Worm (Caenorhabditis elegans) whole organism, L1 larva: ENCODE results near the gene K03A11.4.

Source experiments
- efl-3 ChIP-seq: fragments of 200-800 bp; sonication (Bioruptor generic); optimal IDR thresholded peaks from 2 replicates; lab custom pipeline; 2018; ENCODE audit warnings: mild to moderate bottlenecking, missing genetic modification characterization, missing compliant biosample characterization
- ets-5 ChIP-seq: fragments of 200-800 bp; sonication (Bioruptor generic); IDR thresholded peaks from 2 replicates; pipeline ENCODE4 v1.3.6; 2022; ENCODE audit warnings: missing genetic modification characterization, missing compliant biosample characterization
- lsy-2 ChIP-seq, 2 experiments: fragments of 150-350 bp; optimal IDR thresholded peaks; 2 replicates each; lab custom pipeline; 2014; ENCODE audit warnings: missing biosample characterization in 2 of 2, missing genetic modification characterization in 2 of 2
- nhr-237 ChIP-seq: fragments of 150-350 bp; optimal IDR thresholded peaks from 2 replicates; lab custom pipeline; 2014; ENCODE audit warnings: missing biosample characterization, missing genetic modification characterization
- pax-3 ChIP-seq: fragments of 200-800 bp; sonication (Bioruptor generic); optimal IDR thresholded peaks from 2 replicates; lab custom pipeline; 2018; ENCODE audit warnings: mild to moderate bottlenecking, missing genetic modification characterization, moderate library complexity, missing compliant biosample characterization
- snpc-4 ChIP-seq: fragments of 150-350 bp; optimal IDR thresholded peaks from 2 replicates; lab custom pipeline; 2014; ENCODE audit warnings: missing biosample characterization, missing genetic modification characterization
- unc-30 ChIP-seq: sonication (generic microtip); optimal IDR thresholded peaks from 2 replicates; lab custom pipeline; 2017; ENCODE audit warnings: missing biosample characterization, missing genetic modification characterization
- unc-86 ChIP-seq: sonication (generic microtip); optimal IDR thresholded peaks from 2 replicates; lab custom pipeline; 2016; ENCODE audit warnings: missing genetic modification characterization, missing compliant biosample characterization
- xbp-1 ChIP-seq: sonication (generic microtip); optimal IDR thresholded peaks from 2 replicates; lab custom pipeline; 2016; ENCODE audit warnings: missing genetic modification characterization, missing compliant biosample characterization
- zag-1 ChIP-seq: fragments of 150-350 bp; optimal IDR thresholded peaks from 2 replicates; lab custom pipeline; 2014; ENCODE audit warnings: missing biosample characterization, missing genetic modification characterization
- zip-4 ChIP-seq: fragments of 200-800 bp; sonication (Bioruptor generic); optimal IDR thresholded peaks from 2 replicates; lab custom pipeline; 2018; ENCODE audit warnings: mild to moderate bottlenecking, missing genetic modification characterization, moderate library complexity, missing compliant biosample characterization
- ztf-11 ChIP-seq, 2 experiments: sonication (generic microtip); optimal IDR thresholded peaks; 2 replicates each; lab custom pipeline; 2016 to 2017; ENCODE audit warnings: missing genetic modification characterization in 2 of 2, missing biosample characterization in 1 of 2, missing compliant biosample characterization in 1 of 2

DNA sequence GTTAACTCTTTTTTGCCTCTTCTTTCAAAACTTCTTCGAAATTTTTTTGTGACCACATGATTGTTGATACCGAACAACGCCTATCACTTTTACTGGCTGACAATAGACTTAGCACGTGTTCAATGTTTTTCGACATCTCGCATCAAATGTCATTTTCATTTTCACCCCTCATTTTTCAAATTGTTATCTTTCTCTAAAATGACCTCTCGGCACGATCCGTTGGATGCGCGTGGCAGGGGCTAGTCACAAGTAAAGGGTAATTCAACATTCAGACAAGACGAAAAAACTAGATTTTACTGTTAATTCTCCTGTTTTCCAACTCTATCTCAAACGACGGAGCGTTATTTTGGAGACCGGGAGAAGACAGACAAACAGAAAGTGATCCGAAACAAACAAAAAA, 35.5 kb downstream of the K03A11.4 start, which contains the start of gene F17H10.2:
- TF ChIP-seq unc-30 (tag; lab: Kevin White, UChicago) (no peak), unc-86 (tag; lab: Kevin White, UChicago) (no peak), lsy-2 (tag; optimal IDR thresholded peaks at IDR 0.05; lab: Kevin White, UChicago) (peak; percentile 19 to 44), snpc-4 (tag; lab: Kevin White, UChicago) (no peak), xbp-1 (tag; lab: Kevin White, UChicago) (no peak), pax-3 (tag; lab: Kevin White, UChicago) (no peak), ets-5 (no peak), zag-1 (tag; lab: Kevin White, UChicago) (no peak), nhr-237 (tag; lab: Kevin White, UChicago) (no peak), ztf-11 (tag; optimal IDR thresholded peaks at IDR 0.05; lab: Kevin White, UChicago) (no peak), efl-3 (GFP tag; lab: Kevin White, UChicago) (no peak), zip-4 (GFP tag; lab: Kevin White, UChicago) (no peak)
